Worm (Caenorhabditis elegans): ENCODE results near the gene T04A8.8.
"Not testable (repeated sequence)": the region's sequence is repeated elsewhere in the genome, so short reads cannot be mapped to it uniquely, and the experiment has no call there.

- TF ChIP-seq flt-1 (GFP tag; IDR thresholded peaks at IDR 0.05); ztf-29 (GFP tag; IDR thresholded peaks at IDR 0.05); med-1 (GFP tag; optimal IDR thresholded peaks at IDR 0.05; ENCODE audit: insufficient read depth); klf-2 (GFP tag; conservative IDR thresholded peaks at IDR 0.05); T22C8.4 (GFP tag; IDR thresholded peaks at IDR 0.05); tab-1 (GFP tag; IDR thresholded peaks at IDR 0.05): not testable (repeated sequence)
These were observed 48.8 kb downstream of the T04A8.8 start, which contains the start of gene twk-6 for ce11 chrIII:4742620-4743019.

Measured in whole organism, midembryonic.